Fruit fly (Drosophila melanogaster): ENCODE data around the gene CG5665.

The CG5665 gene

dm6 chr3L:20320652-20321051, 37.7 kb upstream of the CG5665 start, which contains the start of gene Spn77Bb:
TSS of gene Spn77Bb (plus strand) at chr3L:20320952.
- TF ChIP-seq OdsH (GFP tag; optimal IDR thresholded peaks at IDR 0.05) (no peak), achi (GFP tag; optimal IDR thresholded peaks at IDR 0.05) (no peak), spab (GFP tag; optimal IDR thresholded peaks at IDR 0.05) (no peak), Hr39 (GFP tag; optimal IDR thresholded peaks at IDR 0.05) (no peak)

- TF ChIP-seq fd85E (GFP tag; optimal IDR thresholded peaks at IDR 0.05) (no peak), fd59A (GFP tag; optimal IDR thresholded peaks at IDR 0.05) (no peak), acj6 (GFP tag; optimal IDR thresholded peaks at IDR 0.05) (no peak), CG3919 (GFP tag; optimal IDR thresholded peaks at IDR 0.05) (no peak), CG15336 (GFP tag; IDR thresholded peaks at IDR 0.05) (no peak), spab (GFP tag; optimal IDR thresholded peaks at IDR 0.05) (no peak), CG31627 (GFP tag; optimal IDR thresholded peaks at IDR 0.05) (no peak), cyc (GFP tag; optimal IDR thresholded peaks at IDR 0.05) (no peak), salr (GFP tag; optimal IDR thresholded peaks at IDR 0.05) (no peak), CG34406 (GFP tag; optimal IDR thresholded peaks at IDR 0.05) (no peak), eg (GFP tag; IDR thresholded peaks at IDR 0.05) (no peak), CG11902 (GFP tag; optimal IDR thresholded peaks at IDR 0.05) (no peak), vri (GFP tag; optimal IDR thresholded peaks at IDR 0.05) (no peak), Met (GFP tag; optimal IDR thresholded peaks at IDR 0.05) (no peak), net (GFP tag; optimal IDR thresholded peaks at IDR 0.05) (no peak), achi (GFP tag; optimal IDR thresholded peaks at IDR 0.05) (no peak), lz (GFP tag; optimal IDR thresholded peaks at IDR 0.05) (no peak), Eip78C (GFP tag) (no peak), CG8119 (GFP tag; IDR thresholded peaks at IDR 0.05) (no peak), Hr4 (GFP tag; optimal IDR thresholded peaks at IDR 0.05) (no peak)
Observed at dm6 chr3L:20342334-20342733, 16.0 kb upstream of the CG5665 start, which contains the start of gene Spn77Bc. TSS of gene Spn77Bc (plus strand) at chr3L:20342634.

DNA sequence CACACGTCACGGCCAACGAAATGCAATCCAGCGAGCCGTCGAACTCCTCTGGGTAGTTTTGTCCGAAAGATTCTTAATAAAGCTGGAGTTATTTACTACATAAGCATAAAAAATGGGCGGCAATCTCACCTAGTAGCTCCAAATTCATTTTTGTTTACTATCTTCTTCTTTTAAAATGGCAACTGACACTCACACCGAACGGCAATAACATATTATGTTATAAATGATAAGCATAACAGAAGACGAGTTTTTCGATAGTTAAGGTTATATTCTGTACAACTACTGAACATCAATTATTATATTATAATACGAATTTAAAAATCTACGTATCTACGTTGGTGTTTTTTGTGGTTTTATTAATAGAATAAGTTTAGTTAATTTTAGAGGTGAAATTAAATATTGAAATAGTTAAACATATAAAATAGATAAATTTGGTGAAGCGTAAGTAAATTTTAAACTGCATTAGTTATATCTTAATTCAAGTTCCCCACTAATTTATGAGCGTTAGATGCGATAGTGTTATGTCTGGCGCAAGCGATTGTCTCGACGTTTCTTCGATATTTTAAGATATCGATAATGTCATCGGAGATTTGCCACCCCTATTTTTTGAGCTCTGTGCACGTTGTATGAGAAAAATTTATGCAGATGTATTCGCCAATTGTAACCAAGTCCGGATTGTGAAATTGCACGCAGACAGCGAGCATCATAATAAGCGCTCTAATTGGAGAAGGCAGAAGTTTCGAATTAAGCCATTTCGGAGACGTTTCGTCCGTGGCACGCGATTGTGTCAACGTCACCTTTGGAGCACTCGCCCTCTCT, 10.3 kb upstream of the CG5665 start, which contains the start of the genes Rbbp5 and eRF1:
Rbbp5 (minus strand) TSS at position 181 of the 819 bp plus-strand sequence.
eRF1 (plus strand) TSS at position 594 of the 819 bp plus-strand sequence.
- TF ChIP-seq dac (GFP tag; optimal IDR thresholded peaks at IDR 0.05) (no peak), spab (GFP tag; optimal IDR thresholded peaks at IDR 0.05) (no peak), topi (GFP tag; optimal IDR thresholded peaks at IDR 0.05) (peak; percentile 58), CG34406 (GFP tag; optimal IDR thresholded peaks at IDR 0.05) (peak; percentile 31), Met (GFP tag; optimal IDR thresholded peaks at IDR 0.05) (peak; percentile 66), CG8119 (GFP tag; IDR thresholded peaks at IDR 0.05) (no peak), CG3919 (GFP tag; optimal IDR thresholded peaks at IDR 0.05) (peak; percentile 73), net (GFP tag; optimal IDR thresholded peaks at IDR 0.05) (peak; percentile 53), CG3032 (tag; optimal IDR thresholded peaks at IDR 0.05) (peak; percentile 76), CG8319 (GFP tag; optimal IDR thresholded peaks at IDR 0.05) (peak; percentile 36), CG32006 (GFP tag; optimal IDR thresholded peaks at IDR 0.05) (no peak), fkh (GFP tag; optimal IDR thresholded peaks at IDR 0.05) (peak; percentile 56), Sox14 (GFP tag; optimal IDR thresholded peaks at IDR 0.05) (peak; percentile 46), Eip75B (GFP tag; optimal IDR thresholded peaks at IDR 0.05) (peak; percentile 33), CG11762 (GFP tag; optimal IDR thresholded peaks at IDR 0.05; ENCODE audit: insufficient read depth) (peak; percentile 23), Sox15 (GFP tag; optimal IDR thresholded peaks at IDR 0.05) (peak; percentile 51), CG8632 (GFP tag; optimal IDR thresholded peaks at IDR 0.05) (peak; percentile 45), Ets21C (GFP tag; optimal IDR thresholded peaks at IDR 0.05) (peak; percentile 60), Eip93F (GFP tag; optimal IDR thresholded peaks at IDR 0.05) (peak; percentile 24), CG11294 (GFP tag; IDR thresholded peaks at IDR 0.05) (peak; percentile 45; the same call in 1 of the 2 replicates), dsx (GFP tag; optimal IDR thresholded peaks at IDR 0.05; ENCODE audit: poor library complexity, severe bottlenecking) (peak; percentile 51), Eip78C (GFP tag) (peak; percentile 70), Hr38 (GFP tag; optimal IDR thresholded peaks at IDR 0.05) (no peak), CG1621 (tag; optimal IDR thresholded peaks at IDR 0.05) (no peak), Hr4 (GFP tag; optimal IDR thresholded peaks at IDR 0.05) (peak; percentile 73), Hr39 (GFP tag; optimal IDR thresholded peaks at IDR 0.05) (no peak), lz (GFP tag; optimal IDR thresholded peaks at IDR 0.05) (peak; percentile 66), Gug (GFP tag; IDR thresholded peaks at IDR 0.05) (peak; percentile 51; the same call in 1 of the 2 replicates), Lpt (GFP tag; optimal IDR thresholded peaks at IDR 0.05) (peak; percentile 4), salr (GFP tag; optimal IDR thresholded peaks at IDR 0.05) (no peak), esn (GFP tag; optimal IDR thresholded peaks at IDR 0.05) (peak; percentile 76), acj6 (GFP tag; optimal IDR thresholded peaks at IDR 0.05) (peak; percentile 76), eg (GFP tag; IDR thresholded peaks at IDR 0.05) (no peak; the same call in 2 of the 3 replicates), CG11902 (GFP tag; optimal IDR thresholded peaks at IDR 0.05) (peak; percentile 60), CG6163 (GFP tag; IDR thresholded peaks at IDR 0.05) (no peak), Blimp-1 (GFP tag; optimal IDR thresholded peaks at IDR 0.05) (no peak)

Measured in whole organism, prepupa.